Fruit fly (Drosophila melanogaster) whole organism, prepupa: Measurements from ENCODE around the gene CG15317.

Source experiments
- Blimp-1 ChIP-seq: fragments of 200-800 bp; sonication (Bioruptor generic); optimal IDR thresholded peaks from 3 replicates; lab custom pipeline; 2017; ENCODE audit warnings: missing biosample characterization, missing genetic modification characterization, mild to moderate bottlenecking, moderate library complexity, missing genetic modification reagents
- CG10631 ChIP-seq: fragments of 200-800 bp; sonication (Bioruptor generic); optimal IDR thresholded peaks from 2 replicates; lab custom pipeline; 2016; ENCODE audit warnings: missing biosample characterization, missing genetic modification characterization
- CG11294 ChIP-seq: fragments of 200-800 bp; sonication (Bioruptor generic); IDR thresholded peaks from 2 replicates; pipeline ENCODE4 v1.3.6; 2022; ENCODE audit warnings: missing biosample characterization, missing genetic modification characterization
- CG11762 ChIP-seq: fragments of 200-800 bp; sonication (Bioruptor generic); optimal IDR thresholded peaks from 3 replicates; lab custom pipeline; 2016; ENCODE audit warnings: missing biosample characterization, missing genetic modification characterization; ENCODE audit not compliant: insufficient read depth
- CG11902 ChIP-seq: fragments of 200-800 bp; sonication (Bioruptor generic); optimal IDR thresholded peaks from 3 replicates; lab custom pipeline; 2016; ENCODE audit warnings: missing biosample characterization, missing genetic modification characterization
- CG1621 ChIP-seq: fragments of 200-800 bp; sonication (Bioruptor generic); optimal IDR thresholded peaks from 3 replicates; lab custom pipeline; 2018; ENCODE audit warnings: missing biosample characterization, mild to moderate bottlenecking, missing genetic modification characterization
- CG3032 ChIP-seq: fragments of 200-800 bp; optimal IDR thresholded peaks from 2 replicates; lab custom pipeline; 2019; ENCODE audit warnings: missing biosample characterization, mild to moderate bottlenecking, missing genetic modification characterization, moderate library complexity
- CG31627 ChIP-seq: fragments of 200-800 bp; sonication (Bioruptor generic); optimal IDR thresholded peaks from 3 replicates; lab custom pipeline; 2016; ENCODE audit warnings: missing biosample characterization, missing genetic modification characterization
- CG34406 ChIP-seq: fragments of 200-800 bp; sonication (Bioruptor generic); optimal IDR thresholded peaks from 3 replicates; lab custom pipeline; 2016; ENCODE audit warnings: missing biosample characterization, missing genetic modification characterization
- CG6276 ChIP-seq: fragments of 200-800 bp; sonication (Bioruptor generic); optimal IDR thresholded peaks from 2 replicates; lab custom pipeline; 2017; ENCODE audit warnings: missing biosample characterization, mild to moderate bottlenecking, missing genetic modification characterization
- CG6792 ChIP-seq: fragments of 200-800 bp; sonication (Bioruptor generic); optimal IDR thresholded peaks from 3 replicates; lab custom pipeline; 2016; ENCODE audit warnings: missing biosample characterization, missing genetic modification characterization
- CG6808 ChIP-seq: fragments of 200-800 bp; sonication (Bioruptor generic); optimal IDR thresholded peaks from 3 replicates; lab custom pipeline; 2017; ENCODE audit warnings: missing biosample characterization, missing genetic modification characterization, mild to moderate bottlenecking, moderate library complexity, missing genetic modification reagents
- CG8632 ChIP-seq: fragments of 200-800 bp; sonication (Bioruptor generic); optimal IDR thresholded peaks from 3 replicates; lab custom pipeline; 2016; ENCODE audit warnings: missing biosample characterization, missing genetic modification characterization
- CG9139 ChIP-seq: fragments of 200-800 bp; sonication (Bioruptor generic); optimal IDR thresholded peaks from 3 replicates; lab custom pipeline; 2017; ENCODE audit warnings: missing biosample characterization, mild to moderate bottlenecking, missing genetic modification characterization
- Eip75B ChIP-seq: fragments of 200-800 bp; sonication (Bioruptor generic); optimal IDR thresholded peaks from 3 replicates; lab custom pipeline; 2016; ENCODE audit warnings: missing biosample characterization, missing genetic modification characterization
- Eip78C ChIP-seq: fragments of 200-800 bp; sonication (Bioruptor generic); peaks from one replicate; lab custom pipeline; 2016; ENCODE audit warnings: missing biosample characterization, missing genetic modification characterization
- Eip93F ChIP-seq: fragments of 200-800 bp; sonication (Bioruptor generic); optimal IDR thresholded peaks from 2 replicates; lab custom pipeline; 2016; ENCODE audit warnings: missing biosample characterization, mild to moderate bottlenecking, missing genetic modification characterization
- Ets21C ChIP-seq: fragments of 200-800 bp; sonication (Bioruptor generic); optimal IDR thresholded peaks from 3 replicates; lab custom pipeline; 2016; ENCODE audit warnings: missing biosample characterization, missing genetic modification characterization
- Hr4 ChIP-seq: fragments of 200-800 bp; sonication (Bioruptor generic); optimal IDR thresholded peaks from 3 replicates; lab custom pipeline; 2016; ENCODE audit warnings: missing biosample characterization, missing genetic modification characterization
- Lpt ChIP-seq: fragments of 200-800 bp; sonication (Bioruptor generic); optimal IDR thresholded peaks from 3 replicates; lab custom pipeline; 2016; ENCODE audit warnings: missing biosample characterization, missing genetic modification characterization
- Met ChIP-seq: fragments of 200-800 bp; sonication (Bioruptor generic); optimal IDR thresholded peaks from 3 replicates; lab custom pipeline; 2016; ENCODE audit warnings: missing biosample characterization, missing genetic modification characterization
- OdsH ChIP-seq: fragments of 200-800 bp; sonication (Bioruptor generic); optimal IDR thresholded peaks from 3 replicates; lab custom pipeline; 2016; ENCODE audit warnings: missing biosample characterization, missing genetic modification characterization
- acj6 ChIP-seq: fragments of 200-800 bp; sonication (Bioruptor generic); optimal IDR thresholded peaks from 3 replicates; lab custom pipeline; 2016; ENCODE audit warnings: missing biosample characterization, missing genetic modification characterization
- esn ChIP-seq: fragments of 200-800 bp; sonication (Bioruptor generic); optimal IDR thresholded peaks from 2 replicates; lab custom pipeline; 2016; ENCODE audit warnings: missing biosample characterization, mild to moderate bottlenecking, missing genetic modification characterization, moderate library complexity
- lz ChIP-seq: fragments of 200-800 bp; sonication (Bioruptor generic); optimal IDR thresholded peaks from 3 replicates; lab custom pipeline; 2016; ENCODE audit warnings: missing biosample characterization, missing genetic modification characterization
- pdm3 ChIP-seq: fragments of 200-800 bp; sonication (Bioruptor generic); optimal IDR thresholded peaks from 3 replicates; lab custom pipeline; 2016; ENCODE audit warnings: missing biosample characterization, missing genetic modification characterization
- ss ChIP-seq, 2 experiments: fragments of 200-800 bp; sonication (Bioruptor generic); optimal IDR thresholded peaks; 2 replicates in 1 of 2; 3 replicates in 1 of 2; lab custom pipeline; 2017 to 2018; ENCODE audit warnings: mild to moderate bottlenecking in 2 of 2, missing biosample characterization in 2 of 2, missing genetic modification characterization in 2 of 2, moderate library complexity in 1 of 2
- svp ChIP-seq: fragments of 200-800 bp; sonication (Bioruptor generic); peaks from one replicate; lab custom pipeline; 2016; ENCODE audit warnings: missing biosample characterization, missing genetic modification characterization
- vri ChIP-seq: fragments of 200-800 bp; sonication (Bioruptor generic); optimal IDR thresholded peaks from 3 replicates; lab custom pipeline; 2016; ENCODE audit warnings: missing biosample characterization, mild to moderate bottlenecking, missing genetic modification characterization

The CG15317 gene

dm6 chrX:9578696-9579509, 22.6 kb upstream of the CG15317 start (continued):
- peak; percentile 99 for TF ChIP-seq Eip75B (GFP tag; lab: Kevin White, UChicago)
- TF ChIP-seq CG10631 (GFP tag; lab: Kevin White, UChicago): peak; percentile 99
- TF ChIP-seq Met (GFP tag; lab: Kevin White, UChicago): peak; percentile 100
- TF ChIP-seq CG11294 (GFP tag; lab: Robert Waterston, UW): peak; percentile 97
- TF ChIP-seq pdm3 (GFP tag; lab: Kevin White, UChicago): peak; percentile 100
- TF ChIP-seq CG34406 (GFP tag; lab: Kevin White, UChicago): peak; percentile 99
- TF ChIP-seq CG6808: peak; percentile 98
- peak; percentile 99 for TF ChIP-seq CG1621 (tag; lab: Kevin White, UChicago)
- TF ChIP-seq CG3032 (tag; lab: Kevin White, UChicago): peak; percentile 99
- TF ChIP-seq CG6792 (GFP tag; lab: Kevin White, UChicago): peak; percentile 99
- peak; percentile 100 for TF ChIP-seq lz (GFP tag; lab: Kevin White, UChicago)
- TF ChIP-seq acj6: peak; percentile 99
- TF ChIP-seq CG9139: peak; percentile 98
- TF ChIP-seq CG31627 (GFP tag; lab: Kevin White, UChicago): peak; percentile 100
- TF ChIP-seq CG11762 (GFP tag; lab: Kevin White, UChicago): peak; percentile 98

- TF ChIP-seq vri (GFP tag; lab: Kevin White, UChicago): peak; percentile 19
- TF ChIP-seq CG11902 (GFP tag; lab: Kevin White, UChicago): no peak
- no peak for TF ChIP-seq CG6792 (GFP tag; lab: Kevin White, UChicago)
Measured at dm6 chrX:9578014-9578413, 21.7 kb upstream of the CG15317 start.

dm6 chrX:9577338-9577644, 20.9 kb upstream of the CG15317 start:
- TF ChIP-seq ss (GFP tag; optimal IDR thresholded peaks at IDR 0.05; lab: Kevin White, UChicago) (peak; percentile 21 to 63), CG6276 (GFP tag; lab: Kevin White, UChicago) (peak; percentile 17), CG6808 (peak; percentile 35), vri (GFP tag; lab: Kevin White, UChicago) (peak; percentile 24), Eip78C (GFP tag; lab: Kevin White, UChicago) (no peak)

- no peak for TF ChIP-seq Eip75B (GFP tag; lab: Kevin White, UChicago)
- TF ChIP-seq OdsH: no peak
- no peak for TF ChIP-seq CG8632
- peak; percentile 91 for TF ChIP-seq svp
- TF ChIP-seq Eip78C (GFP tag; lab: Kevin White, UChicago): peak; percentile 74
- TF ChIP-seq vri (GFP tag; lab: Kevin White, UChicago): peak; percentile 49
- no peak for TF ChIP-seq CG9139
- no peak for TF ChIP-seq esn (GFP tag; lab: Kevin White, UChicago)
- peak; percentile 70 for TF ChIP-seq Blimp-1
Measured at dm6 chrX:9576504-9577337, 20.4 kb upstream of the CG15317 start.

- no peak for TF ChIP-seq ss (GFP tag; optimal IDR thresholded peaks at IDR 0.05; lab: Kevin White, UChicago)
- TF ChIP-seq Lpt (GFP tag; lab: Kevin White, UChicago): no peak
- TF ChIP-seq CG8632: no peak
- no peak for TF ChIP-seq Eip93F (GFP tag; lab: Kevin White, UChicago)
- no peak for TF ChIP-seq Ets21C (GFP tag; lab: Kevin White, UChicago)
- no peak for TF ChIP-seq Hr4 (GFP tag; lab: Kevin White, UChicago)
- no peak for TF ChIP-seq esn (GFP tag; lab: Kevin White, UChicago)
- TF ChIP-seq, all 60 proteins: peak for 0
Measured at dm6 chrX:9576147-9576503, 19.8 kb upstream of the CG15317 start, which contains the start of gene CG42395. Gene CG42395 (minus strand): TSS chrX:9576247.
